Worm (Caenorhabditis elegans) whole organism, L2 larva: ENCODE results near the gene clec-206.

ENCODE experiments used
- R02D3.7 ChIP-seq: fragments of 150-350 bp; optimal IDR thresholded peaks from 2 replicates; lab custom pipeline; 2014; ENCODE audit warnings: missing biosample characterization, missing genetic modification characterization
- ama-1 ChIP-seq: fragments of 150-350 bp; optimal IDR thresholded peaks from 2 replicates; lab custom pipeline; 2018; ENCODE audit warnings: inconsistent platforms
- ceh-82 ChIP-seq: fragments of 150-350 bp; optimal IDR thresholded peaks from 2 replicates; lab custom pipeline; 2014; ENCODE audit warnings: missing biosample characterization, missing genetic modification characterization
- egl-27 ChIP-seq: sonication (generic microtip); optimal IDR thresholded peaks from 3 replicates; lab custom pipeline; 2017; ENCODE audit warnings: missing biosample characterization, missing genetic modification reagents, missing genetic modification characterization
- elt-1 ChIP-seq: fragments of 150-350 bp; optimal IDR thresholded peaks from 2 replicates; lab custom pipeline; 2014; ENCODE audit warnings: missing biosample characterization, missing genetic modification characterization
- fos-1 ChIP-seq: fragments of 150-350 bp; optimal IDR thresholded peaks from 2 replicates; lab custom pipeline; 2014; ENCODE audit warnings: missing biosample characterization, missing genetic modification characterization
- lin-13 ChIP-seq: fragments of 150-350 bp; optimal IDR thresholded peaks from 2 replicates; lab custom pipeline; 2014; ENCODE audit warnings: missing biosample characterization, missing genetic modification reagents, missing genetic modification characterization
- lsy-2 ChIP-seq, 2 experiments: fragments of 150-350 bp in 1 of 2; sonication (generic microtip) in 1 of 2; optimal IDR thresholded peaks; 2 replicates each; lab custom pipeline; 2014 to 2017; ENCODE audit warnings: missing biosample characterization in 2 of 2, missing genetic modification characterization in 2 of 2
- mab-5 ChIP-seq: fragments of 150-350 bp; optimal IDR thresholded peaks from 2 replicates; lab custom pipeline; 2014; ENCODE audit warnings: missing biosample characterization, missing genetic modification characterization
- nhr-11 ChIP-seq: fragments of 150-350 bp; optimal IDR thresholded peaks from 2 replicates; lab custom pipeline; 2014; ENCODE audit warnings: missing biosample characterization, missing genetic modification characterization
- nhr-77 ChIP-seq: fragments of 150-350 bp; optimal IDR thresholded peaks from 2 replicates; lab custom pipeline; 2014; ENCODE audit warnings: missing biosample characterization, missing genetic modification characterization
- sma-9 ChIP-seq, 2 experiments: fragments of 150-350 bp in 1 of 2; sonication (generic microtip) in 1 of 2; optimal IDR thresholded peaks; 2 replicates each; lab custom pipeline; 2014 to 2016; ENCODE audit warnings: missing genetic modification characterization in 2 of 2, mild to moderate bottlenecking in 1 of 2, missing biosample characterization in 1 of 2, missing compliant biosample characterization in 1 of 2, missing genetic modification reagents in 1 of 2, moderate library complexity in 1 of 2
- unc-39 ChIP-seq: fragments of 150-350 bp; optimal IDR thresholded peaks from 2 replicates; lab custom pipeline; 2014; ENCODE audit warnings: missing biosample characterization, missing genetic modification characterization

ce11 chrV:1969690-1970089, 34.4 kb downstream of the clec-206 start:
- TF ChIP-seq egl-27 (tag; lab: Kevin White, UChicago) (no peak), fos-1 (no peak), R02D3.7 (tag; lab: Kevin White, UChicago) (no peak), elt-1 (no peak), ceh-82 (tag; lab: Kevin White, UChicago) (no peak), lsy-2 (tag; optimal IDR thresholded peaks at IDR 0.05; lab: Kevin White, UChicago) (no peak), ama-1 (lab: Kevin White, UChicago) (no peak), mab-5 (tag; lab: Kevin White, UChicago) (no peak), nhr-77 (no peak), nhr-11 (tag; lab: Kevin White, UChicago) (no peak), lin-13 (GFP tag; lab: Kevin White, UChicago) (no peak), sma-9 (GFP tag; optimal IDR thresholded peaks at IDR 0.05; lab: Kevin White, UChicago) (no peak), sma-9 (tag; optimal IDR thresholded peaks at IDR 0.05; lab: Kevin White, UChicago) (no peak), unc-39 (tag; lab: Kevin White, UChicago) (no peak)
